Fruit fly (Drosophila melanogaster): ENCODE results near the gene spirit.

- TF ChIP-seq Dll (optimal IDR thresholded peaks at IDR 0.05) (no peak), usp (GFP tag; optimal IDR thresholded peaks at IDR 0.05) (no peak)
Measured at dm6 chrX:8616280-8616679, 42.9 kb upstream of the spirit start.
